Fruit fly (Drosophila melanogaster) S2 (cell line): Measurements from ENCODE around the gene CG32638.

Source experiments
- CG8478 ChIP-seq: fragments of >200 bp; optimal IDR thresholded peaks from 2 replicates; lab custom pipeline; 2018
- CTCF ChIP-seq, 2 experiments: fragments of >200 bp; optimal IDR thresholded peaks; 2 replicates each; lab custom pipeline; 2018

DNA sequence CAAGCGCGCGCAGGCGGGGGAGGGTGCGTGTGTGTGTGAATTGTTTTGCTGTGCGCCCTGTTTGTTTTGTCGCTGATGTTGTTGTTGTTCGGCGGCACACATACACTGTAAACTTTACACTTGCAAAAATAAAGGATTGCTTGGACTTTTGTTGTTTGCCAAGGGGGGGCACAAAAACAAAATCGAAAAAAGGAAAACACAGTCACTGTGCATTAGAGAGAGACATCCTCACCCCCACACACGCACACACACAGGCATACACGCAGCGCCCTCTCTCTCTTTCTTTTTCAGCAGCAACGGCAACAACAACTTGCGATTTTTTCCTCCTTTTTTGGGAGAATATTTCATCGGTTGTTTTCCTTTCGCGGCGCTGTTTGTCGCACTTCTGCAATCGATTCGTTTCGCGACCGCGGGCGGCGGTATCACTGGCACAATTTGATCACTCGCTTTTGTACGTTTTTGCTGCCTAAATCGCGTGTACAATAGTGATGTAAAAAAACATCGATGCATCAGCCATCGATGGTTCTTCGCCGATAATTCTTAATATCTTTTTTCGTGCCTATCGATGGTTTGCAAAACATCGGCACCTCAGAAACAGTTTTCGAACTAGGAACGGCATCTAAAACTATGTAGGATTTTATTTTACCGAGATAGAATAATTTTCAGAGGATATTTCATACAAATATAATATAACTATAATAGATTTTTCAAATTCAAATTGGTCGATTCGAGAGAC, 38.5 kb downstream of the CG32638 start, which contains the start of gene hep:
- TF ChIP-seq CTCF (optimal IDR thresholded peaks at IDR 0.05; lab: Kevin White, UChicago) (no peak), CG8478 (lab: Kevin White, UChicago) (no peak)
